Fruit fly (Drosophila melanogaster) whole organism: ENCODE measurements around the gene CG6295.

Source experiments
- Dll ChIP-seq: fragments of >200 bp; optimal IDR thresholded peaks from 2 replicates; lab custom pipeline; 2017
- EcR ChIP-seq, 2 experiments: fragments of >200 bp; optimal IDR thresholded peaks; 2 replicates each; lab custom pipeline; 2017; ENCODE audit warnings: missing biosample characterization in 2 of 2, missing genetic modification characterization in 2 of 2, missing genetic modification reagents in 2 of 2
- psq ChIP-seq: fragments of >200 bp; optimal IDR thresholded peaks from 2 replicates; lab custom pipeline; 2017
- usp ChIP-seq: fragments of >200 bp; optimal IDR thresholded peaks from 2 replicates; lab custom pipeline; 2017; ENCODE audit warnings: missing biosample characterization, missing genetic modification characterization, mixed read lengths

DNA sequence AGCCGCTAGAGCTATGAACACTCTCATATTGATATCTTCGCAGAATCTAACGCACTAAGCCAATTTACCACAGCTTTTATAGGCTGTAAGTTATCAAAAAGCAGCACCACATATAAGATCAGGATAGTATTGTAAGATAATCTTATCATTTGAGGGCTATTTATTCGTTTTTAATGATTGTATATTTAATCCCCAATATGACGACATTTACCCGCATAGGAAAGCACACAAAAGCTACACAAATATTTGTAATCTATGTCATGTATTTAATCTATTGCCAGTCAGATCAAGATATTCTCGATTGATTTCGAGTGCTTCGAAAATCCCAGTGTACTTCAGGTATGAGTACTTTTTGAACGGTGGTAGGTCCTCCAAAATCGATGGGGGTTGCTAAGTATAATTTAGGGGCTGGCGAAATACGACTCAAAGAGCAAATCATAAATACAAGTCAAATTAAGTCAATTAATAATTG lies 12.9 kb upstream of the CG6295 start, which contains the start of gene CG17191:
- TF ChIP-seq psq (lab: Kevin White, UChicago) (no peak), Dll (lab: Kevin White, UChicago) (no peak), EcR (GFP tag; optimal IDR thresholded peaks at IDR 0.05; lab: Kevin White, UChicago) (no peak), usp (no peak)
